Worm (Caenorhabditis elegans) whole organism, L4 larva: ENCODE data around the gene jbts-14.

Experiments
- F10B5.3 ChIP-seq: sonication (generic microtip); optimal IDR thresholded peaks from 2 replicates; lab custom pipeline; 2016; ENCODE audit warnings: mild to moderate bottlenecking, missing genetic modification characterization, missing compliant biosample characterization
- F44E2.7 ChIP-seq: fragments of 200-800 bp; sonication (Bioruptor generic); IDR thresholded peaks from 2 replicates; pipeline ENCODE4 v2.1.2; 2022; ENCODE audit warnings: missing genetic modification characterization, missing compliant biosample characterization
- Y48G9A.11 ChIP-seq: fragments of 200-800 bp; sonication (Bioruptor generic); IDR thresholded peaks from 2 replicates; pipeline ENCODE4 v1.3.6; 2022; ENCODE audit warnings: missing genetic modification reagents, missing genetic modification characterization, missing compliant biosample characterization
- Y75B8A.6 ChIP-seq: fragments of 200-800 bp; sonication (Bioruptor generic); IDR thresholded peaks from 2 replicates; pipeline ENCODE4 v1.3.6; 2022; ENCODE audit warnings: missing genetic modification reagents, missing genetic modification characterization, missing compliant biosample characterization
- arid-1 ChIP-seq: fragments of 200-800 bp; sonication (Bioruptor generic); conservative IDR thresholded peaks from 2 replicates; pipeline ENCODE4 v1.3.6; 2022; ENCODE audit warnings: missing genetic modification reagents, missing genetic modification characterization, missing compliant biosample characterization
- attf-4 ChIP-seq: sonication (generic microtip); optimal IDR thresholded peaks from 3 replicates; lab custom pipeline; 2017; ENCODE audit warnings: missing biosample characterization, missing genetic modification characterization
- ceh-44 ChIP-seq: fragments of 200-800 bp; sonication (Bioruptor generic); IDR thresholded peaks from 2 replicates; pipeline ENCODE4 v1.3.6; 2022; ENCODE audit warnings: missing genetic modification reagents, missing genetic modification characterization, missing compliant biosample characterization
- ctbp-1 ChIP-seq: fragments of 200-800 bp; sonication (Bioruptor generic); IDR thresholded peaks from 2 replicates; pipeline ENCODE4 v1.3.6; 2022; ENCODE audit warnings: missing genetic modification reagents, missing genetic modification characterization, missing compliant biosample characterization
- daf-12 ChIP-seq: fragments of 150-350 bp; optimal IDR thresholded peaks from 2 replicates; lab custom pipeline; 2014; ENCODE audit warnings: missing biosample characterization, missing genetic modification reagents, missing genetic modification characterization
- daf-16 ChIP-seq, 3 experiments: sonication (generic microtip); optimal IDR thresholded peaks; 2 replicates each; lab custom pipeline; 2016 to 2017; ENCODE audit warnings: missing genetic modification characterization in 3 of 3, missing genetic modification reagents in 3 of 3, mild to moderate bottlenecking in 2 of 3, missing compliant biosample characterization in 2 of 3, missing biosample characterization in 1 of 3, moderate library complexity in 1 of 3
- dmd-6 ChIP-seq: fragments of 200-800 bp; sonication (Bioruptor generic); IDR thresholded peaks from 2 replicates; pipeline ENCODE4 v1.3.6; 2022; ENCODE audit warnings: missing genetic modification reagents, missing genetic modification characterization, missing compliant biosample characterization
- dmd-8 ChIP-seq: fragments of 200-800 bp; sonication (Bioruptor generic); IDR thresholded peaks from 2 replicates; pipeline ENCODE4 v1.3.6; 2022; ENCODE audit warnings: missing genetic modification characterization, missing compliant biosample characterization
- dmd-9 ChIP-seq: fragments of 200-800 bp; sonication (Bioruptor generic); IDR thresholded peaks from 2 replicates; pipeline ENCODE4 v1.3.6; 2022; ENCODE audit warnings: missing genetic modification reagents, missing genetic modification characterization, missing compliant biosample characterization
- duxl-1 ChIP-seq: sonication (generic microtip); optimal IDR thresholded peaks from 2 replicates; lab custom pipeline; 2016; ENCODE audit warnings: mild to moderate bottlenecking, missing genetic modification characterization, moderate library complexity, missing compliant biosample characterization; ENCODE audit not compliant: poor library complexity
- dve-1 ChIP-seq: sonication (generic microtip); optimal IDR thresholded peaks from 2 replicates; lab custom pipeline; 2017; ENCODE audit warnings: antibody characterized with exemption, mild to moderate bottlenecking, missing genetic modification characterization, missing compliant biosample characterization; ENCODE audit not compliant: insufficient read depth
- egl-27 ChIP-seq: sonication (generic microtip); optimal IDR thresholded peaks from 3 replicates; lab custom pipeline; 2017; ENCODE audit warnings: missing biosample characterization, missing genetic modification reagents, missing genetic modification characterization
- egl-43 ChIP-seq: fragments of 200-800 bp; sonication (Bioruptor generic); IDR thresholded peaks from 2 replicates; pipeline ENCODE4 v1.3.6; 2022; ENCODE audit warnings: missing genetic modification reagents, missing genetic modification characterization, missing compliant biosample characterization
- fkh-10 ChIP-seq: fragments of 150-350 bp; optimal IDR thresholded peaks from 2 replicates; lab custom pipeline; 2014; ENCODE audit warnings: missing biosample characterization, missing genetic modification reagents, missing genetic modification characterization
- hlh-11 ChIP-seq: fragments of 200-800 bp; sonication (Bioruptor generic); optimal IDR thresholded peaks from 2 replicates; lab custom pipeline; 2018; ENCODE audit warnings: mild to moderate bottlenecking, missing genetic modification characterization, missing compliant biosample characterization
- hlh-30 ChIP-seq: sonication (generic microtip); optimal IDR thresholded peaks from 2 replicates; lab custom pipeline; 2017; ENCODE audit warnings: antibody characterized with exemption, mild to moderate bottlenecking, missing genetic modification characterization, missing compliant biosample characterization; ENCODE audit not compliant: insufficient read depth
- hmg-1.1 ChIP-seq: fragments of 200-800 bp; sonication (Bioruptor generic); IDR thresholded peaks from 2 replicates; pipeline ENCODE4 v1.3.6; 2022; ENCODE audit warnings: missing genetic modification reagents, missing genetic modification characterization, missing compliant biosample characterization
- lim-7 ChIP-seq: fragments of 200-800 bp; sonication (Bioruptor generic); IDR thresholded peaks from 2 replicates; pipeline ENCODE4 v1.3.6; 2022; ENCODE audit warnings: missing genetic modification characterization, missing compliant biosample characterization
- lin-1 ChIP-seq: fragments of 200-800 bp; sonication (Bioruptor generic); IDR thresholded peaks from 2 replicates; pipeline ENCODE4 v1.3.6; 2022; ENCODE audit warnings: missing genetic modification reagents, missing genetic modification characterization, missing compliant biosample characterization
- lin-13 ChIP-seq: fragments of 150-350 bp; optimal IDR thresholded peaks from 2 replicates; lab custom pipeline; 2014; ENCODE audit warnings: missing biosample characterization, missing genetic modification reagents, missing genetic modification characterization
- lin-15B ChIP-seq: fragments of 150-350 bp; sonication (generic microtip); optimal IDR thresholded peaks from 3 replicates; lab custom pipeline; 2014; ENCODE audit warnings: missing biosample characterization, missing genetic modification characterization
- lin-39 ChIP-seq: fragments of 150-350 bp; optimal IDR thresholded peaks from 2 replicates; lab custom pipeline; 2014; ENCODE audit warnings: missing biosample characterization, missing genetic modification reagents, missing genetic modification characterization
- lir-3 ChIP-seq: sonication (generic microtip); optimal IDR thresholded peaks from 2 replicates; lab custom pipeline; 2016; ENCODE audit warnings: mild to moderate bottlenecking, missing genetic modification characterization, missing compliant biosample characterization
- lsy-2 ChIP-seq, 2 experiments: fragments of 150-350 bp in 1 of 2; sonication (generic microtip) in 1 of 2; optimal IDR thresholded peaks; 2 replicates each; lab custom pipeline; 2014 to 2017; ENCODE audit warnings: missing biosample characterization in 2 of 2, missing genetic modification characterization in 2 of 2
- mxl-2 ChIP-seq: fragments of 200-800 bp; sonication (Bioruptor generic); conservative IDR thresholded peaks from 2 replicates; pipeline ENCODE4 v1.3.6; 2022; ENCODE audit warnings: missing genetic modification reagents, missing genetic modification characterization, missing compliant biosample characterization
- mxl-3 ChIP-seq: fragments of 200-800 bp; sonication (Bioruptor generic); optimal IDR thresholded peaks from 2 replicates; lab custom pipeline; 2018; ENCODE audit warnings: mild to moderate bottlenecking, missing genetic modification characterization, missing compliant biosample characterization
- nhr-10 ChIP-seq: fragments of 150-350 bp; optimal IDR thresholded peaks from 2 replicates; lab custom pipeline; 2014; ENCODE audit warnings: missing biosample characterization, missing genetic modification characterization
- nhr-102 ChIP-seq: sonication (generic microtip); optimal IDR thresholded peaks from 2 replicates; lab custom pipeline; 2016; ENCODE audit warnings: mild to moderate bottlenecking, missing genetic modification characterization, moderate library complexity, missing compliant biosample characterization
- nhr-11 ChIP-seq: fragments of 150-350 bp; optimal IDR thresholded peaks from 2 replicates; lab custom pipeline; 2014; ENCODE audit warnings: missing biosample characterization, missing genetic modification characterization
- nhr-237 ChIP-seq: sonication (generic microtip); optimal IDR thresholded peaks from 2 replicates; lab custom pipeline; 2017; ENCODE audit warnings: missing biosample characterization, missing genetic modification characterization
- nhr-25 ChIP-seq: sonication (generic microtip); optimal IDR thresholded peaks from 2 replicates; lab custom pipeline; 2017; ENCODE audit warnings: missing genetic modification characterization, mild to moderate bottlenecking, missing compliant biosample characterization, antibody characterized with exemption, moderate library complexity, borderline replicate concordance; ENCODE audit not compliant: insufficient read depth
- nhr-28 ChIP-seq: fragments of 150-350 bp; optimal IDR thresholded peaks from 2 replicates; lab custom pipeline; 2014; ENCODE audit warnings: missing biosample characterization, missing genetic modification characterization
- nhr-42 ChIP-seq: fragments of 200-800 bp; sonication (Bioruptor generic); IDR thresholded peaks from 2 replicates; pipeline ENCODE4 v1.3.6; 2022; ENCODE audit warnings: missing genetic modification characterization, missing compliant biosample characterization
- nhr-48 ChIP-seq: sonication (generic microtip); optimal IDR thresholded peaks from 2 replicates; lab custom pipeline; 2016; ENCODE audit warnings: mild to moderate bottlenecking, missing genetic modification characterization, missing compliant biosample characterization
- nhr-76 ChIP-seq: fragments of 150-350 bp; optimal IDR thresholded peaks from 2 replicates; lab custom pipeline; 2014; ENCODE audit warnings: missing biosample characterization, missing genetic modification characterization
- nhr-77 ChIP-seq: fragments of 150-350 bp; optimal IDR thresholded peaks from 2 replicates; lab custom pipeline; 2014; ENCODE audit warnings: missing biosample characterization, missing genetic modification characterization
- php-3 ChIP-seq: fragments of 200-800 bp; sonication (Bioruptor generic); IDR thresholded peaks from 2 replicates; pipeline ENCODE4 v1.3.6; 2022; ENCODE audit warnings: missing genetic modification reagents, missing genetic modification characterization, missing compliant biosample characterization
- pqm-1 ChIP-seq: sonication (generic microtip); optimal IDR thresholded peaks from 2 replicates; lab custom pipeline; 2017; ENCODE audit warnings: missing biosample characterization, missing genetic modification characterization
- saeg-2 ChIP-seq: fragments of 200-800 bp; sonication (Bioruptor generic); IDR thresholded peaks from 2 replicates; pipeline ENCODE4 v1.3.6; 2022; ENCODE audit warnings: missing genetic modification reagents, missing genetic modification characterization, missing compliant biosample characterization
- set-16 ChIP-seq: fragments of 200-800 bp; sonication (Bioruptor generic); IDR thresholded peaks from 2 replicates; pipeline ENCODE4 v1.3.6; 2022; ENCODE audit warnings: missing genetic modification reagents, missing genetic modification characterization, missing compliant biosample characterization
- snpc-1.2 ChIP-seq: fragments of 200-800 bp; sonication (Bioruptor generic); IDR thresholded peaks from 2 replicates; pipeline ENCODE4 v1.3.6; 2022; ENCODE audit warnings: missing genetic modification reagents, missing genetic modification characterization, missing compliant biosample characterization
- tra-1 ChIP-seq: fragments of 200-800 bp; sonication (Bioruptor generic); IDR thresholded peaks from 2 replicates; pipeline ENCODE4 v1.3.6; 2022; ENCODE audit warnings: missing genetic modification reagents, missing genetic modification characterization, missing compliant biosample characterization
- unc-130 ChIP-seq: sonication (generic microtip); optimal IDR thresholded peaks from 2 replicates; lab custom pipeline; 2016; ENCODE audit warnings: missing genetic modification reagents, missing genetic modification characterization, missing compliant biosample characterization
- unc-39 ChIP-seq: sonication (generic microtip); optimal IDR thresholded peaks from 2 replicates; lab custom pipeline; 2017; ENCODE audit warnings: missing biosample characterization, missing genetic modification characterization
- vab-7 ChIP-seq: fragments of 200-800 bp; sonication (Bioruptor generic); IDR thresholded peaks from 2 replicates; pipeline ENCODE4 v1.3.6; 2022; ENCODE audit warnings: missing genetic modification reagents, missing genetic modification characterization, missing compliant biosample characterization
- zfp-2 ChIP-seq: sonication (generic microtip); optimal IDR thresholded peaks from 2 replicates; lab custom pipeline; 2016; ENCODE audit warnings: mild to moderate bottlenecking, missing genetic modification characterization, missing compliant biosample characterization
- zip-11 ChIP-seq: fragments of 200-800 bp; sonication (Bioruptor generic); IDR thresholded peaks from 2 replicates; pipeline ENCODE4 v1.3.6; 2022; ENCODE audit warnings: missing genetic modification characterization, missing compliant biosample characterization
- zip-2 ChIP-seq: fragments of 150-350 bp; optimal IDR thresholded peaks from 2 replicates; lab custom pipeline; 2014; ENCODE audit warnings: missing biosample characterization, missing genetic modification characterization

The jbts-14 gene

ce11 chrX:8712662-8713061 lies 8.6 kb downstream of the jbts-14 start:
- TF ChIP-seq pqm-1 (tag; lab: Kevin White, UChicago): peak; percentile 84
- peak; percentile 0 for TF ChIP-seq nhr-102 (tag; lab: Kevin White, UChicago)
- TF ChIP-seq nhr-42: no peak
- TF ChIP-seq hlh-30 (tag; lab: Kevin White, UChicago): peak; percentile 55
- TF ChIP-seq mxl-2 (GFP tag; lab: Robert Waterston, UW): no peak
- TF ChIP-seq duxl-1 (tag; lab: Kevin White, UChicago): no peak
- TF ChIP-seq php-3 (GFP tag; lab: Robert Waterston, UW): peak; percentile 95
- no peak for TF ChIP-seq lir-3 (tag; lab: Kevin White, UChicago)
- TF ChIP-seq arid-1: no peak
- TF ChIP-seq nhr-11 (tag; lab: Kevin White, UChicago): no peak
- TF ChIP-seq hmg-1.1 (GFP tag; lab: Robert Waterston, UW): no peak
- no peak for TF ChIP-seq Y75B8A.6 (GFP tag; lab: Robert Waterston, UW)
- peak; percentile 72 for TF ChIP-seq hlh-11 (tag; lab: Kevin White, UChicago)
- no peak for TF ChIP-seq dmd-8 (GFP tag; lab: Robert Waterston, UW)
- no peak for TF ChIP-seq zip-2
- peak; percentile 78 for TF ChIP-seq dve-1 (tag; lab: Kevin White, UChicago)
- TF ChIP-seq lin-39 (tag; lab: Kevin White, UChicago): no peak
- TF ChIP-seq set-16 (GFP tag; lab: Robert Waterston, UW): no peak
- TF ChIP-seq zfp-2: no peak
- no peak for TF ChIP-seq saeg-2 (GFP tag; lab: Robert Waterston, UW)
- no peak for TF ChIP-seq F44E2.7 (GFP tag; lab: Robert Waterston, UW)
- TF ChIP-seq lin-15B: no peak
- no peak for TF ChIP-seq mxl-3 (GFP tag; lab: Kevin White, UChicago)
- TF ChIP-seq nhr-77 (tag; lab: Kevin White, UChicago): peak; percentile 61
- no peak for TF ChIP-seq nhr-25 (tag; lab: Kevin White, UChicago)
- TF ChIP-seq lsy-2 (tag; optimal IDR thresholded peaks at IDR 0.05; lab: Kevin White, UChicago): peak in 1 of 2 experiments; percentile 4
- no peak for TF ChIP-seq fkh-10
- no peak for TF ChIP-seq unc-130
- TF ChIP-seq nhr-10: no peak
- TF ChIP-seq nhr-48 (tag; lab: Kevin White, UChicago): peak; percentile 30
- TF ChIP-seq ceh-44: no peak
- TF ChIP-seq attf-4 (tag; lab: Kevin White, UChicago): no peak
- TF ChIP-seq unc-39 (tag; lab: Kevin White, UChicago): no peak
- TF ChIP-seq egl-27 (tag; lab: Kevin White, UChicago): no peak
- TF ChIP-seq F10B5.3: no peak
- TF ChIP-seq dmd-9 (GFP tag; lab: Robert Waterston, UW): no peak
- no peak for TF ChIP-seq Y48G9A.11 (GFP tag; lab: Robert Waterston, UW)
- no peak for TF ChIP-seq nhr-76
- TF ChIP-seq ctbp-1 (GFP tag; lab: Robert Waterston, UW): no peak
- no peak for TF ChIP-seq snpc-1.2
- TF ChIP-seq nhr-237 (tag; lab: Kevin White, UChicago): no peak
- TF ChIP-seq lim-7 (GFP tag; lab: Robert Waterston, UW): no peak
- no peak for TF ChIP-seq egl-43 (GFP tag; lab: Robert Waterston, UW)
- TF ChIP-seq lin-1 (GFP tag; lab: Robert Waterston, UW): no peak
- TF ChIP-seq nhr-28 (tag; lab: Kevin White, UChicago): peak; percentile 85
- no peak for TF ChIP-seq lin-13 (GFP tag; lab: Kevin White, UChicago)
- peak; percentile 83 for TF ChIP-seq dmd-6
- TF ChIP-seq daf-12: no peak
- no peak for TF ChIP-seq zip-11
- TF ChIP-seq tra-1 (GFP tag; lab: Robert Waterston, UW): peak; percentile 64; the same call in 1 of the 2 replicates
- no peak for TF ChIP-seq daf-16 (GFP tag; optimal IDR thresholded peaks at IDR 0.05; lab: Kevin White, UChicago)
- TF ChIP-seq daf-16 (tag; optimal IDR thresholded peaks at IDR 0.05; lab: Kevin White, UChicago): peak; percentile 71
- TF ChIP-seq vab-7 (GFP tag; lab: Robert Waterston, UW): no peak
